Worm (Caenorhabditis elegans) whole organism, early embryonic: ENCODE data around the gene T05A8.1.

Experiments
- B0310.2 ChIP-seq: sonication (generic microtip); optimal IDR thresholded peaks from 2 replicates; lab custom pipeline; 2016; ENCODE audit warnings: mild to moderate bottlenecking, missing genetic modification characterization, missing compliant biosample characterization
- aly-1 ChIP-seq: sonication (generic microtip); optimal IDR thresholded peaks from 2 replicates; lab custom pipeline; 2016; ENCODE audit warnings: missing genetic modification characterization, missing compliant biosample characterization
- ama-1 ChIP-seq: fragments of 150-350 bp; optimal IDR thresholded peaks from 2 replicates; lab custom pipeline; 2014
- ceh-36 ChIP-seq: sonication (generic microtip); optimal IDR thresholded peaks from 2 replicates; lab custom pipeline; 2016; ENCODE audit warnings: missing genetic modification characterization, inconsistent platforms, missing compliant biosample characterization
- ets-7 ChIP-seq: sonication (generic microtip); optimal IDR thresholded peaks from 2 replicates; lab custom pipeline; 2016; ENCODE audit warnings: missing genotype, missing genetic modification characterization, missing compliant biosample characterization
- flt-1 ChIP-seq: fragments of 200-800 bp; sonication (Bioruptor generic); IDR thresholded peaks from 2 replicates; pipeline ENCODE4 v1.3.6; 2022; ENCODE audit warnings: missing genetic modification characterization, missing compliant biosample characterization
- hmbx-1 ChIP-seq: sonication (generic microtip); optimal IDR thresholded peaks from 2 replicates; lab custom pipeline; 2016; ENCODE audit warnings: mild to moderate bottlenecking, missing genetic modification characterization, missing compliant biosample characterization
- hnd-1 ChIP-seq: sonication (generic microtip); optimal IDR thresholded peaks from 2 replicates; lab custom pipeline; 2016; ENCODE audit warnings: missing genetic modification characterization, missing compliant biosample characterization
- scrt-1 ChIP-seq: fragments of 200-800 bp; sonication (Bioruptor generic); IDR thresholded peaks from 2 replicates; pipeline ENCODE4 v1.3.6; 2022; ENCODE audit warnings: missing genetic modification characterization, missing compliant biosample characterization
- sea-1 ChIP-seq: fragments of 200-800 bp; sonication (Bioruptor generic); conservative IDR thresholded peaks from 2 replicates; pipeline ENCODE4 v1.3.6; 2022; ENCODE audit warnings: missing genetic modification characterization, missing compliant biosample characterization
- tbx-11 ChIP-seq: fragments of 200-800 bp; sonication (Bioruptor generic); IDR thresholded peaks from 2 replicates; pipeline ENCODE4 v1.3.6; 2022; ENCODE audit warnings: missing genetic modification characterization, missing compliant biosample characterization

ce11 chrII:2710919-2711318, 1.1 kb upstream of the T05A8.1 start, which contains the start of gene T05A8.2:
- TF ChIP-seq sea-1 (GFP tag; lab: Robert Waterston, UW) (no peak), ets-7 (tag; lab: Kevin White, UChicago) (no peak), ama-1 (lab: Kevin White, UChicago) (no peak), B0310.2 (tag; lab: Kevin White, UChicago) (no peak), tbx-11 (GFP tag; lab: Robert Waterston, UW) (no peak), scrt-1 (GFP tag; lab: Robert Waterston, UW) (no peak), hnd-1 (tag; lab: Kevin White, UChicago) (no peak), ceh-36 (tag; lab: Kevin White, UChicago) (no peak), aly-1 (tag; lab: Kevin White, UChicago) (no peak), flt-1 (no peak), hmbx-1 (tag; lab: Kevin White, UChicago) (no peak)
